Fruit fly (Drosophila melanogaster) S2 (cell line): ENCODE data around the gene CG13082.

ENCODE experiments used
- CG8478 ChIP-seq: fragments of >200 bp; optimal IDR thresholded peaks from 2 replicates; lab custom pipeline; 2018
- CTCF ChIP-seq, 2 experiments: fragments of >200 bp; optimal IDR thresholded peaks; 2 replicates each; lab custom pipeline; 2018

The CG13082 gene

dm6 chr2L:19587334-19587659, 49.1 kb downstream of the CG13082 start:
- TF ChIP-seq CG8478 (no peak), CTCF (optimal IDR thresholded peaks at IDR 0.05; lab: Kevin White, UChicago) (no peak)

- no peak for TF ChIP-seq CTCF (optimal IDR thresholded peaks at IDR 0.05; lab: Kevin White, UChicago)
- TF ChIP-seq CG8478 = no peak
Measured at dm6 chr2L:19588924-19589323, 50.7 kb downstream of the CG13082 start.
